Fruit fly (Drosophila melanogaster) whole organism, prepupa: ENCODE results near the gene CG7130.
A peak's percentile ranks its signal among the peaks of the same experiment; 100 is the strongest.

ENCODE experiments used
- CG15336 ChIP-seq: fragments of 200-800 bp; sonication (Bioruptor generic); IDR thresholded peaks from 2 replicates; pipeline ENCODE4 v1.3.6; 2022; ENCODE audit warnings: missing biosample characterization, missing genetic modification characterization
- CG16779 ChIP-seq: fragments of 200-800 bp; sonication (Bioruptor generic); optimal IDR thresholded peaks from 3 replicates; lab custom pipeline; 2017; ENCODE audit warnings: missing biosample characterization, mild to moderate bottlenecking, missing genetic modification characterization
- CG32006 ChIP-seq: fragments of 200-800 bp; sonication (Bioruptor generic); optimal IDR thresholded peaks from 3 replicates; lab custom pipeline; 2017; ENCODE audit warnings: missing biosample characterization, mild to moderate bottlenecking, missing genetic modification characterization
- CG6808 ChIP-seq: fragments of 200-800 bp; sonication (Bioruptor generic); optimal IDR thresholded peaks from 3 replicates; lab custom pipeline; 2017; ENCODE audit warnings: missing biosample characterization, missing genetic modification characterization, mild to moderate bottlenecking, moderate library complexity, missing genetic modification reagents
- CG8319 ChIP-seq: fragments of 200-800 bp; sonication (Bioruptor generic); optimal IDR thresholded peaks from 3 replicates; lab custom pipeline; 2016; ENCODE audit warnings: missing biosample characterization, missing genetic modification characterization
- Eip93F ChIP-seq: fragments of 200-800 bp; sonication (Bioruptor generic); optimal IDR thresholded peaks from 2 replicates; lab custom pipeline; 2016; ENCODE audit warnings: missing biosample characterization, mild to moderate bottlenecking, missing genetic modification characterization
- Ets96B ChIP-seq: fragments of 200-800 bp; optimal IDR thresholded peaks from 2 replicates; lab custom pipeline; 2019; ENCODE audit warnings: missing biosample characterization, mild to moderate bottlenecking, missing genetic modification characterization, moderate library complexity
- Gug ChIP-seq: fragments of 200-800 bp; sonication (Bioruptor generic); IDR thresholded peaks from 2 replicates; pipeline ENCODE4 v1.3.6; 2022; ENCODE audit warnings: missing biosample characterization, missing genetic modification characterization
- Hr39 ChIP-seq: fragments of 200-800 bp; sonication (Bioruptor generic); optimal IDR thresholded peaks from 2 replicates; lab custom pipeline; 2016; ENCODE audit warnings: missing biosample characterization, missing genetic modification characterization
- Sox102F ChIP-seq: fragments of 200-800 bp; sonication (Bioruptor generic); optimal IDR thresholded peaks from 2 replicates; lab custom pipeline; 2016; ENCODE audit warnings: missing biosample characterization, mild to moderate bottlenecking, missing genetic modification characterization

DNA sequence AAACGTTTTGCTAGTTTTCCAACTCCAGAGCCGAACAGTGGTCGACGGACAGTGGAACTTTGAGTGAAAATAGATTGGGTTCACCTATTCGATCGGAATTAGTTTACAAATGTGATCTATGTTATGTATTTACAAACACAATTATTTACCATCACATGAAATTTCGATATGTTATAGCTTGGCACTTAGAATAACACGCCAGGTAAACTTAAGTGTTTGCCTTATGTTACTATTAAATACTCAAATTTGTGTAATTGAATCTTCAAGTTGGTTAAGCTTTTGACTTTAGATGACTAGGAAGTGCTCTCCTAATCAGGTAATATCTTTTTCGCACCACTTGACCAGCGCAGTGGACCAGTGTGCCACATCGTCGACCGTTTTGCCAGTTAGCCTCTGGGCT is 15.8 kb upstream of the CG7130 start:
- TF ChIP-seq Sox102F (no peak), CG32006 (GFP tag; lab: Kevin White, UChicago) (peak; percentile 39), CG6808 (GFP tag; lab: Kevin White, UChicago) (no peak), Gug (GFP tag; lab: Robert Waterston, UW) (no peak), CG8319 (GFP tag; lab: Kevin White, UChicago) (no peak), CG16779 (tag; lab: Kevin White, UChicago) (no peak), Ets96B (no peak), CG15336 (GFP tag; lab: Robert Waterston, UW) (no peak), Hr39 (GFP tag; lab: Kevin White, UChicago) (no peak), Eip93F (GFP tag; lab: Kevin White, UChicago) (no peak)
